Fruit fly (Drosophila melanogaster) Kc167 (cell line): ENCODE measurements around the gene Sfp26Ad.

Experiments
- Myc ChIP-seq: fragments of >200 bp; optimal IDR thresholded peaks from 2 replicates; lab custom pipeline; 2017; ENCODE audit warnings: missing external identifiers
- Sin3A ChIP-seq: fragments of >200 bp; optimal IDR thresholded peaks from 2 replicates; lab custom pipeline; 2018; ENCODE audit warnings: missing external identifiers
- h ChIP-seq: fragments of >200 bp; optimal IDR thresholded peaks from 3 replicates; lab custom pipeline; 2018; ENCODE audit warnings: missing external identifiers
- psq ChIP-seq: fragments of >200 bp; optimal IDR thresholded peaks from 2 replicates; lab custom pipeline; 2017; ENCODE audit warnings: missing external identifiers
- ttk ChIP-seq: sonication (Bioruptor generic); optimal IDR thresholded peaks from 2 replicates; lab custom pipeline; 2017; ENCODE audit warnings: missing external identifiers

DNA sequence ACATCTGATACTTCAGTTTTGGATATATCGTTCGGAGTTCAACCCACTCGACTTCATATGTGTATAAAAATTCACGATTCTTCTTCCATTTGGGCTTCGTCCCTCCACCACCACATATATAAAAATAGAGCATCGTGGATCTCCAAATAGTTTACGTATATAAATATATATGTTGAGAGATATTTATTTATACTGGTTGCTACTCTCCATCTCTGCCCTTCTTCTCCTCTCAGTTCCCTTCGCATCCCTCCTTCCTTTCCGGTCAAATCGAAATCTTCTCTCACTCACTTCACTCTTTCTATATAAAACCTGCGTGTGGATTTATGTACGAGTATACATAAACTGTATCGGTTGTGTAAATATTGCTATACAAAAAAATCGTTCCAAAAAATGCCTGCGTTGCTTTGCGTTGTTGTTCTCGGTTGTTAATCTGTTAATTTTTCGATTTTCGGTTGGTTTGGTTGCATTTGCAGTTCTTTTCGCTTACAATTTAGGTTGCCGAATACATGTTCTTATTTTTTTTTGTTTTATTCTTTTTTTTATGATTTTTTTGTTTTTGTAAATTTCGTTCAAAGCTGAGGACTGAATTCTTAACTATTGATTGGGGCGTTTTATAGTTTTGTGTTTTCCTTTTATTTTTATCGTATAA is 29.6 kb upstream of the Sfp26Ad start:
- TF ChIP-seq Myc (lab: Kevin White, UChicago) (no peak), psq (lab: Kevin White, UChicago) (no peak), Sin3A (lab: Kevin White, UChicago) (no peak), h (lab: Kevin White, UChicago) (no peak), ttk (lab: Kevin White, UChicago) (no peak)
